Fruit fly (Drosophila melanogaster) whole organism, embryonic: ENCODE measurements around the gene CG32454.

Experiments used
- CG33213 ChIP-seq: fragments of 200-800 bp; sonication (Bioruptor generic); optimal IDR thresholded peaks from 3 replicates; lab custom pipeline; 2016; ENCODE audit warnings: missing biosample characterization, missing genetic modification characterization
- CG3838 ChIP-seq: fragments of 200-800 bp; sonication (Bioruptor generic); optimal IDR thresholded peaks from 3 replicates; lab custom pipeline; 2016; ENCODE audit warnings: missing biosample characterization, missing genetic modification characterization
- Hr3 ChIP-seq: fragments of 200-800 bp; sonication (Bioruptor generic); optimal IDR thresholded peaks from 3 replicates; lab custom pipeline; 2016; ENCODE audit warnings: missing biosample characterization, missing genetic modification characterization
- Optix ChIP-seq: fragments of 200-800 bp; sonication (Bioruptor generic); IDR thresholded peaks from 3 replicates; pipeline ENCODE4 v1.3.6; 2022; ENCODE audit warnings: missing biosample characterization, missing genetic modification characterization
- ems ChIP-seq: fragments of 200-800 bp; sonication (Bioruptor generic); optimal IDR thresholded peaks from 3 replicates; lab custom pipeline; 2016; ENCODE audit warnings: missing biosample characterization, missing genetic modification characterization
- p53 ChIP-seq: fragments of 200-800 bp; sonication (Bioruptor generic); optimal IDR thresholded peaks from 2 replicates; lab custom pipeline; 2016; ENCODE audit warnings: missing biosample characterization, missing genetic modification characterization
- unc-4 ChIP-seq: fragments of 200-800 bp; sonication (Bioruptor generic); IDR thresholded peaks from 2 replicates; pipeline ENCODE4 v1.3.6; 2022; ENCODE audit warnings: missing biosample characterization, missing genetic modification characterization; ENCODE audit not compliant: partially characterized antibody

- TF ChIP-seq p53 (GFP tag; lab: Kevin White, UChicago) (no peak), Hr3 (GFP tag; lab: Kevin White, UChicago) (peak; percentile 31), Optix (GFP tag; lab: Robert Waterston, UW) (no peak), unc-4 (GFP tag; lab: Robert Waterston, UW) (peak; percentile 76), ems (GFP tag; lab: Kevin White, UChicago) (no peak), CG33213 (no peak), CG3838 (GFP tag; lab: Kevin White, UChicago) (peak; percentile 12)
Observed at dm6 chr3L:22727739-22728335, 1.7 kb upstream of the CG32454 start, which contains the start of the genes CG14450 and CG11367.
